Worm (Caenorhabditis elegans) whole organism, L1 larva: Measurements from ENCODE around the gene twk-44.

Experiments used
- F16B12.6 ChIP-seq: fragments of 150-350 bp; optimal IDR thresholded peaks from 2 replicates; lab custom pipeline; 2014; ENCODE audit warnings: missing biosample characterization, missing genetic modification characterization
- aha-1 ChIP-seq: fragments of 150-350 bp; optimal IDR thresholded peaks from 2 replicates; lab custom pipeline; 2014; ENCODE audit warnings: missing biosample characterization, missing genetic modification characterization
- blmp-1 ChIP-seq: fragments of 150-350 bp; optimal IDR thresholded peaks from 2 replicates; lab custom pipeline; 2014; ENCODE audit warnings: missing biosample characterization, missing genetic modification characterization
- ceh-88 ChIP-seq: fragments of 200-800 bp; sonication (Bioruptor generic); IDR thresholded peaks from 2 replicates; pipeline ENCODE4 v1.3.6; 2022; ENCODE audit warnings: missing genetic modification characterization, missing compliant biosample characterization
- ceh-90 ChIP-seq: sonication (generic microtip); optimal IDR thresholded peaks from 2 replicates; lab custom pipeline; 2016; ENCODE audit warnings: missing genetic modification characterization, missing compliant biosample characterization
- dpl-1 ChIP-seq, 3 experiments: fragments of 150-350 bp in 2 of 3; sonication (generic microtip) in 1 of 3; optimal IDR thresholded peaks; 2 replicates each; lab custom pipeline; 2014 to 2017; ENCODE audit warnings: missing biosample characterization in 3 of 3, missing genetic modification characterization in 3 of 3, missing genetic modification reagents in 3 of 3
- efl-1 ChIP-seq, 4 experiments: fragments of 150-350 bp; optimal IDR thresholded peaks in 3 of 4; peaks in 1 of 4; 1 replicate in 1 of 4; 2 replicates in 3 of 4; lab custom pipeline; 2014; ENCODE audit warnings: missing biosample characterization in 2 of 4, missing genetic modification characterization in 2 of 4, missing genetic modification reagents in 2 of 4
- egl-13 ChIP-seq: sonication (generic microtip); optimal IDR thresholded peaks from 2 replicates; lab custom pipeline; 2016; ENCODE audit warnings: missing genotype, missing genetic modification reagents, missing genetic modification characterization, missing compliant biosample characterization
- egl-27 ChIP-seq, 2 experiments: fragments of 150-350 bp in 1 of 2; sonication (generic microtip); optimal IDR thresholded peaks; 3 replicates each; lab custom pipeline; 2017 to 2018; ENCODE audit warnings: missing biosample characterization in 2 of 2, missing genetic modification characterization in 2 of 2, missing genetic modification reagents in 2 of 2
- elt-3 ChIP-seq, 6 experiments: fragments of 150-350 bp in 1 of 6; sonication (generic microtip); optimal IDR thresholded peaks; 2 replicates each; lab custom pipeline; 2017 to 2018; ENCODE audit warnings: missing biosample characterization in 6 of 6, missing genetic modification characterization in 6 of 6, inconsistent platforms in 1 of 6
- fkh-8 ChIP-seq: sonication (generic microtip); optimal IDR thresholded peaks from 2 replicates; lab custom pipeline; 2016; ENCODE audit warnings: mild to moderate bottlenecking, missing genetic modification characterization, missing compliant biosample characterization
- fos-1 ChIP-seq: fragments of 150-350 bp; optimal IDR thresholded peaks from 2 replicates; lab custom pipeline; 2014; ENCODE audit warnings: missing biosample characterization, missing genetic modification characterization
- grh-1 ChIP-seq: fragments of 200-800 bp; sonication (Bioruptor generic); IDR thresholded peaks from 2 replicates; pipeline ENCODE4 v1.3.6; 2022; ENCODE audit warnings: missing genetic modification reagents, missing genetic modification characterization, missing compliant biosample characterization
- hpl-2 ChIP-seq: fragments of 150-350 bp; optimal IDR thresholded peaks from 2 replicates; lab custom pipeline; 2014; ENCODE audit warnings: missing biosample characterization, missing genetic modification reagents, missing genetic modification characterization
- irx-1 ChIP-seq: sonication (generic microtip); optimal IDR thresholded peaks from 2 replicates; lab custom pipeline; 2016; ENCODE audit warnings: missing genetic modification characterization, missing compliant biosample characterization
- jun-1 ChIP-seq: fragments of 150-350 bp; optimal IDR thresholded peaks from 2 replicates; lab custom pipeline; 2014; ENCODE audit warnings: missing biosample characterization, missing genetic modification reagents, missing genetic modification characterization
- lin-14 ChIP-seq: fragments of 200-800 bp; sonication (Bioruptor generic); optimal IDR thresholded peaks from 2 replicates; lab custom pipeline; 2018; ENCODE audit warnings: mild to moderate bottlenecking, missing genetic modification characterization, moderate library complexity, missing compliant biosample characterization
- lin-35 ChIP-seq, 2 experiments: fragments of 150-350 bp; optimal IDR thresholded peaks; 2 replicates each; lab custom pipeline; 2014; ENCODE audit warnings: missing biosample characterization in 2 of 2, missing genetic modification characterization in 2 of 2, missing genetic modification reagents in 2 of 2
- lin-39 ChIP-seq: fragments of 150-350 bp; optimal IDR thresholded peaks from 2 replicates; lab custom pipeline; 2014; ENCODE audit warnings: missing biosample characterization, missing genetic modification reagents, missing genetic modification characterization
- lir-3 ChIP-seq: sonication (generic microtip); optimal IDR thresholded peaks from 2 replicates; lab custom pipeline; 2016; ENCODE audit warnings: mild to moderate bottlenecking, missing genetic modification characterization, moderate library complexity, missing compliant biosample characterization; ENCODE audit not compliant: poor library complexity
- lsy-2 ChIP-seq, 2 experiments: fragments of 150-350 bp; optimal IDR thresholded peaks; 2 replicates each; lab custom pipeline; 2014; ENCODE audit warnings: missing biosample characterization in 2 of 2, missing genetic modification characterization in 2 of 2
- mab-9 ChIP-seq: fragments of 200-800 bp; sonication (Bioruptor generic); IDR thresholded peaks from 2 replicates; pipeline ENCODE4 v1.3.6; 2022; ENCODE audit warnings: missing genetic modification reagents, missing genetic modification characterization, missing compliant biosample characterization
- mdl-1 ChIP-seq, 2 experiments: fragments of 150-350 bp; optimal IDR thresholded peaks; 2 replicates each; lab custom pipeline; 2014 to 2017; ENCODE audit warnings: missing biosample characterization in 2 of 2, missing genetic modification characterization in 2 of 2, inconsistent platforms in 1 of 2
- nhr-237 ChIP-seq: fragments of 150-350 bp; optimal IDR thresholded peaks from 2 replicates; lab custom pipeline; 2014; ENCODE audit warnings: missing biosample characterization, missing genetic modification characterization
- nhr-28 ChIP-seq: fragments of 150-350 bp; optimal IDR thresholded peaks from 2 replicates; lab custom pipeline; 2014; ENCODE audit warnings: missing biosample characterization, missing genetic modification characterization
- nhr-76 ChIP-seq: sonication (generic microtip); optimal IDR thresholded peaks from 2 replicates; lab custom pipeline; 2017; ENCODE audit warnings: missing biosample characterization, missing genetic modification characterization
- nhr-77 ChIP-seq: fragments of 150-350 bp; optimal IDR thresholded peaks from 2 replicates; lab custom pipeline; 2014; ENCODE audit warnings: missing biosample characterization, missing genetic modification characterization
- nhr-84 ChIP-seq: sonication (generic microtip); optimal IDR thresholded peaks from 2 replicates; lab custom pipeline; 2017; ENCODE audit warnings: missing biosample characterization, missing genetic modification characterization
- nhr-85 ChIP-seq: sonication (generic microtip); peaks from one replicate; lab custom pipeline; 2016; ENCODE audit warnings: missing genetic modification characterization, inconsistent platforms, missing compliant biosample characterization
- rnt-1 ChIP-seq: sonication (generic microtip); optimal IDR thresholded peaks from 2 replicates; lab custom pipeline; 2016; ENCODE audit warnings: mild to moderate bottlenecking, missing genetic modification characterization, moderate library complexity, missing compliant biosample characterization
- skn-1 ChIP-seq: fragments of 150-350 bp; optimal IDR thresholded peaks from 2 replicates; lab custom pipeline; 2014; ENCODE audit warnings: missing biosample characterization, missing genetic modification characterization
- sox-4 ChIP-seq: sonication (generic microtip); optimal IDR thresholded peaks from 2 replicates; lab custom pipeline; 2016; ENCODE audit warnings: missing genetic modification characterization, missing compliant biosample characterization
- sptf-1 ChIP-seq: fragments of 150-350 bp; optimal IDR thresholded peaks from 2 replicates; lab custom pipeline; 2014; ENCODE audit warnings: missing biosample characterization, missing genetic modification characterization
- tbx-2 ChIP-seq: sonication (generic microtip); optimal IDR thresholded peaks from 2 replicates; lab custom pipeline; 2016; ENCODE audit warnings: missing genetic modification characterization, missing compliant biosample characterization
- unc-62 ChIP-seq: fragments of 150-350 bp; optimal IDR thresholded peaks from 2 replicates; lab custom pipeline; 2014; ENCODE audit warnings: missing biosample characterization, missing genetic modification reagents, missing genetic modification characterization
- unc-86 ChIP-seq: sonication (generic microtip); optimal IDR thresholded peaks from 2 replicates; lab custom pipeline; 2016; ENCODE audit warnings: missing genetic modification characterization, missing compliant biosample characterization
- unc-98 ChIP-seq: fragments of 200-800 bp; sonication (Bioruptor generic); IDR thresholded peaks from 2 replicates; pipeline ENCODE4 v1.3.6; 2022; ENCODE audit warnings: missing genetic modification characterization, missing compliant biosample characterization
- xbp-1 ChIP-seq: sonication (generic microtip); optimal IDR thresholded peaks from 2 replicates; lab custom pipeline; 2016; ENCODE audit warnings: missing genetic modification characterization, missing compliant biosample characterization
- zip-4 ChIP-seq: fragments of 200-800 bp; sonication (Bioruptor generic); optimal IDR thresholded peaks from 2 replicates; lab custom pipeline; 2018; ENCODE audit warnings: mild to moderate bottlenecking, missing genetic modification characterization, moderate library complexity, missing compliant biosample characterization
- ztf-11 ChIP-seq, 2 experiments: sonication (generic microtip); optimal IDR thresholded peaks; 2 replicates each; lab custom pipeline; 2016 to 2017; ENCODE audit warnings: missing genetic modification characterization in 2 of 2, missing biosample characterization in 1 of 2, missing compliant biosample characterization in 1 of 2

The twk-44 gene

DNA sequence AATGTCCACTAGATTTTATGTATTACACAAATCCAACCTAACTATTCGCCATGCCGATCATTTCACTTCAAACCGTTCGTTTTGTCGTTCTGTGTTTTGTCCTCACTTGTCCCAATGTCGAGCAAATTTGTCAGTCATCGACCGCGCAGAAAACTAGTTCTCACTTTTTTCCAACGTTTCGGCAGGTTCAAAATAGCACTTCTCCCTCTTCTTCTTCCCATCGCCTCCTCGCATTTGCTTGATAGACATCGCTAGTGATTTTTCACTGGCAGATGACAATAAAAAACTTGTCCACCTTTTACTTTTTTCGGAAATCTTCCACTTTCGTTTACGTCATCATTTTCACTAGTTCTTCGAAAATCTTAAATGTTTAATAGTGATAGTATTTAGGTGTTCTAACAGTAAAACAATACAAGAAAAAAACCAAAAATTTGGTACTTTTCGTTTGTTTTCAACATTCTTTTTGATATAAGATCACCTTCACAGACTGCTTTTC lies 38.7 kb upstream of the twk-44 start:
- no peak for TF ChIP-seq nhr-84 (tag; lab: Kevin White, UChicago)
- no peak for TF ChIP-seq lir-3
- no peak for TF ChIP-seq nhr-237 (tag; lab: Kevin White, UChicago)
- no peak for TF ChIP-seq F16B12.6
- no peak for TF ChIP-seq hpl-2 (GFP tag; lab: Kevin White, UChicago)
- no peak for TF ChIP-seq unc-62 (GFP tag; lab: Kevin White, UChicago)
- TF ChIP-seq lin-39 (tag; lab: Kevin White, UChicago): no peak
- TF ChIP-seq mab-9: no peak
- TF ChIP-seq elt-3 (tag; optimal IDR thresholded peaks at IDR 0.05; lab: Kevin White, UChicago): peak in 1 of 6 experiments; percentile 16
- no peak for TF ChIP-seq rnt-1 (tag; lab: Kevin White, UChicago)
- peak; percentile 96 for TF ChIP-seq blmp-1 (tag; lab: Kevin White, UChicago)
- no peak for TF ChIP-seq nhr-77
- TF ChIP-seq, all 84 proteins: peak for 2

DNA sequence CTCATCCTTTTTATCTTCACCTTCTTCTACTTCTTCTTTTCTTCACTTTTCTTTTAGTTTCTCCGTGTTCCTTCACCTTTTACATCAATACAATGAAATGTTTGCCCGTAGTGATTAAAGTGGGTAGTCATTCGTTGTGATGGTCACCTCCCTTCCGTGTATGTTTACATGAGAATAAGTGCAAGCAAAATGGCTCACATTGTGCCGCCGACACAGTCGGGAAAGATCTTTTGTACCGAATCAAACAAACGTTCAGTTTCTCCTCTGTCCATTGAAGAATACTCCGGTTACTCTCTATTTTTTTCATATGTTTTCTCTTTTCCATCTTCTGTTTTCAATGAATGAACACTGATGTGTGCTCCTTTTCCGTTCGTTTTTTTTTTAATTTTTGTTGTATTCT lies 37.3 kb upstream of the twk-44 start:
- TF ChIP-seq efl-1 (optimal IDR thresholded peaks at IDR 0.05; lab: Kevin White, UChicago) (no peak), efl-1 (GFP tag; optimal IDR thresholded peaks at IDR 0.05 in 1 of 2; lab: Kevin White, UChicago) (peak in 1 of 2 experiments; percentile 86), lin-14 (GFP tag; lab: Kevin White, UChicago) (peak; percentile 1), xbp-1 (no peak)

DNA sequence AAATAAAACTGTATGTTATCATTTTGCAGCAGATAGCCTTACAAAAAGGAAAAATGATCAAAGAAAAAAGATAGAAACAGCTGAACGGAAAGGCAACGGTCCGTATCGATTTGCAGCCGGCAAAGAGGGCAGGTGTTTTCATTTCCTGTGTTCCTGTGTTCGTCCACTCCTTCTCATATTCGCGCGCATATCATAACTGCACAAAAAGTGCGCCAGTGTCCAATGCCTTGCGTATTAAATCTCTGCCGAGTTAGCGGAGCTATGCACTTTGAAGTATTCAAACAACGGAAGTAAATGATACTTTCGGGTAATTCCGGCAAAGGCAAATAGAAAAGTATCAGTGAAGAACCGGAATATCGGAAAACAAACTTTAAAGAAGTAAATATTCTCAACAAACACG lies 35.6 kb upstream of the twk-44 start:
- no peak for TF ChIP-seq F16B12.6
- TF ChIP-seq rnt-1 (tag; lab: Kevin White, UChicago): peak; percentile 8
- TF ChIP-seq mab-9: no peak
- peak; percentile 17 for TF ChIP-seq fkh-8
- peak; percentile 22 to 33 for TF ChIP-seq efl-1 (optimal IDR thresholded peaks at IDR 0.05; lab: Kevin White, UChicago)
- TF ChIP-seq efl-1 (GFP tag; optimal IDR thresholded peaks at IDR 0.05 in 1 of 2; lab: Kevin White, UChicago): peak; percentile 27 to 95
- no peak for TF ChIP-seq grh-1 (GFP tag; lab: Robert Waterston, UW)
- no peak for TF ChIP-seq fos-1 (tag; lab: Kevin White, UChicago)
- no peak for TF ChIP-seq unc-98 (GFP tag; lab: Robert Waterston, UW)
- no peak for TF ChIP-seq lsy-2 (tag; optimal IDR thresholded peaks at IDR 0.05; lab: Kevin White, UChicago)
- no peak for TF ChIP-seq sptf-1 (tag; lab: Kevin White, UChicago)
- no peak for TF ChIP-seq irx-1 (tag; lab: Kevin White, UChicago)
- no peak for TF ChIP-seq sox-4 (tag; lab: Kevin White, UChicago)
- no peak for TF ChIP-seq nhr-77
- no peak for TF ChIP-seq nhr-85 (tag; lab: Kevin White, UChicago)
- TF ChIP-seq jun-1 (tag; lab: Kevin White, UChicago): no peak
- no peak for TF ChIP-seq skn-1 (tag; lab: Kevin White, UChicago)
- TF ChIP-seq ceh-90 (tag; lab: Kevin White, UChicago): no peak
- peak in 1 of 2 experiments; percentile 19 for TF ChIP-seq lin-35 (GFP tag; optimal IDR thresholded peaks at IDR 0.05; lab: Kevin White, UChicago)
- no peak for TF ChIP-seq egl-27 (tag; optimal IDR thresholded peaks at IDR 0.05; lab: Kevin White, UChicago)
- no peak for TF ChIP-seq egl-13 (tag; lab: Kevin White, UChicago)
- no peak for TF ChIP-seq ceh-88 (GFP tag; lab: Robert Waterston, UW)
- TF ChIP-seq dpl-1 (GFP tag; optimal IDR thresholded peaks at IDR 0.05; lab: Kevin White, UChicago): peak in 2 of 3 experiments; percentile 43 to 47
- no peak for TF ChIP-seq ztf-11 (tag; optimal IDR thresholded peaks at IDR 0.05; lab: Kevin White, UChicago)
- TF ChIP-seq lin-14 (GFP tag; lab: Kevin White, UChicago): no peak
- TF ChIP-seq aha-1 (tag; lab: Kevin White, UChicago): no peak
- TF ChIP-seq nhr-28 (tag; lab: Kevin White, UChicago): no peak
- no peak for TF ChIP-seq nhr-76

DNA sequence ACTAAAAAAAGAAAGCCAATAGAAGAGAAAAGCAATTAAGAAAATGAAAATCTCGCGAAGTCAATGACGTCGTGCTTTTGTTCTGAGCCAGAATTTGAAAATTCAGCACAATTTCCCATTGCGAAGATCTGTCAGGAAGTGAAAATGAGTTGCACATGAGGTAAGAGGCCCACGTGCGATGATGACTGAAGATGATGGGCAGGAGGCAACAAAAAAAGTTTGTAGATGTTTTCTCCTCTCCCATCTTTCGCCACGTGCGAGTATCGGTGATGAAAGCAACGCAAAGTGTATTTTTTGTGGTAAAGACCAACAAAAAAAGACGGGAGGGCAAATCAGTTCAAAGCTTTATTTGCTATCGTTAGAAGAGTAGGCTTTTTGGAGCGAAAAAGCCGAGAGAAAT lies 35.2 kb upstream of the twk-44 start:
- TF ChIP-seq irx-1 (tag; lab: Kevin White, UChicago) (no peak), skn-1 (tag; lab: Kevin White, UChicago) (peak; percentile 4), tbx-2 (tag; lab: Kevin White, UChicago) (peak; percentile 9), zip-4 (GFP tag; lab: Kevin White, UChicago) (no peak), nhr-85 (tag; lab: Kevin White, UChicago) (peak; percentile 0), mdl-1 (tag; optimal IDR thresholded peaks at IDR 0.05; lab: Kevin White, UChicago) (peak in 1 of 2 experiments; percentile 74), unc-86 (no peak), lin-14 (GFP tag; lab: Kevin White, UChicago) (peak; percentile 15)
- TF ChIP-seq, all 84 proteins: peak for 5
